Fruit fly (Drosophila melanogaster): ENCODE measurements around the gene RtGEF.

The RtGEF gene

dm6 chr2L:20341211-20341998, 8.8 kb upstream of the RtGEF start (continued):
- TF ChIP-seq Lim3 (GFP tag; IDR thresholded peaks at IDR 0.05) (no peak), nom (GFP tag; optimal IDR thresholded peaks at IDR 0.05) (no peak), pros (GFP tag; optimal IDR thresholded peaks at IDR 0.05) (no peak), Mes4 (GFP tag; optimal IDR thresholded peaks at IDR 0.05) (no peak), lov (optimal IDR thresholded peaks at IDR 0.05) (no peak), lov (GFP tag; IDR thresholded peaks at IDR 0.05) (no peak), sr (GFP tag; IDR thresholded peaks at IDR 0.05) (0 out of 3 replicates have a peak, but pooled peaks have one; percentile 36), seq (GFP tag; IDR thresholded peaks at IDR 0.05) (peak; percentile 40; the same call in 1 of the 2 replicates), GATAe (GFP tag; conservative IDR thresholded peaks at IDR 0.05) (no peak), dan (GFP tag; IDR thresholded peaks at IDR 0.05) (no peak), exex (tag; optimal IDR thresholded peaks at IDR 0.05) (peak; percentile 38), CG9609 (GFP tag; optimal IDR thresholded peaks at IDR 0.05) (no peak), zen (tag; optimal IDR thresholded peaks at IDR 0.05) (peak; percentile 16), run (tag; optimal IDR thresholded peaks at IDR 0.05) (no peak), wor (GFP tag; IDR thresholded peaks at IDR 0.05) (no peak), rib (GFP tag; IDR thresholded peaks at IDR 0.05) (no peak), lmd (GFP tag; IDR thresholded peaks at IDR 0.05) (no peak), repo (GFP tag; optimal IDR thresholded peaks at IDR 0.05) (no peak), sim (GFP tag; IDR thresholded peaks at IDR 0.05) (no peak), CG10274 (GFP tag; optimal IDR thresholded peaks at IDR 0.05) (no peak), CG10431 (GFP tag; optimal IDR thresholded peaks at IDR 0.05) (no peak), CG11456 (GFP tag; IDR thresholded peaks at IDR 0.05) (no peak), Six4 (GFP tag; optimal IDR thresholded peaks at IDR 0.05) (no peak), oc (tag; optimal IDR thresholded peaks at IDR 0.05) (no peak), dmrt11E (tag; optimal IDR thresholded peaks at IDR 0.05) (no peak), CG11504 (tag; optimal IDR thresholded peaks at IDR 0.05) (peak; percentile 12), Med (GFP tag) (peak; percentile 22), al (GFP tag; IDR thresholded peaks at IDR 0.05) (no peak), Meics (GFP tag; optimal IDR thresholded peaks at IDR 0.05) (no peak), ind (GFP tag; optimal IDR thresholded peaks at IDR 0.05) (no peak), CG33213 (GFP tag; optimal IDR thresholded peaks at IDR 0.05) (no peak), sqz (GFP tag; optimal IDR thresholded peaks at IDR 0.05) (no peak), jumu (GFP tag; optimal IDR thresholded peaks at IDR 0.05) (no peak), psq (GFP tag; optimal IDR thresholded peaks at IDR 0.05) (no peak), scrt (GFP tag; optimal IDR thresholded peaks at IDR 0.05) (peak; percentile 33), Hr51 (GFP tag; optimal IDR thresholded peaks at IDR 0.05) (peak in 1 of 2 experiments; percentile 18), CG2199 (GFP tag; IDR thresholded peaks at IDR 0.05) (no peak), usp (GFP tag; optimal IDR thresholded peaks at IDR 0.05) (no peak), hkb (optimal IDR thresholded peaks at IDR 0.05) (no peak), hkb (GFP tag; IDR thresholded peaks at IDR 0.05) (0 out of 2 replicates have a peak, but pooled peaks have one; percentile 7), Vsx1 (GFP tag; optimal IDR thresholded peaks at IDR 0.05) (peak; percentile 11), Deaf1 (tag; optimal IDR thresholded peaks at IDR 0.05) (peak; percentile 45), amos (GFP tag; IDR thresholded peaks at IDR 0.05; ENCODE audit: partially characterized antibody) (0 out of 2 replicates have a peak, but pooled peaks have one; percentile 10), odd (GFP tag; optimal IDR thresholded peaks at IDR 0.05) (no peak)
